Worm (Caenorhabditis elegans) whole organism, L4 larva: ENCODE measurements around the gene C34B4.5.

ENCODE experiments used
- F26F4.8 ChIP-seq: fragments of 200-800 bp; sonication (Bioruptor generic); conservative IDR thresholded peaks from 2 replicates; pipeline ENCODE4 v1.3.6; 2022; ENCODE audit warnings: missing genetic modification characterization, missing compliant biosample characterization
- F49E8.2 ChIP-seq: sonication (generic microtip); optimal IDR thresholded peaks from 2 replicates; lab custom pipeline; 2016; ENCODE audit warnings: missing compliant biosample characterization, mild to moderate bottlenecking, missing genetic modification characterization, borderline replicate concordance
- T26A8.4 ChIP-seq: fragments of 200-800 bp; sonication (Bioruptor generic); IDR thresholded peaks from 2 replicates; pipeline ENCODE4 v1.3.6; 2022; ENCODE audit warnings: missing genetic modification characterization, missing compliant biosample characterization
- Y105C5A.15 ChIP-seq: fragments of 200-800 bp; sonication (Bioruptor generic); IDR thresholded peaks from 2 replicates; pipeline ENCODE4 v1.3.6; 2022; ENCODE audit warnings: missing genetic modification characterization, missing compliant biosample characterization
- ZK337.2 ChIP-seq: fragments of 200-800 bp; sonication (Bioruptor generic); IDR thresholded peaks from 2 replicates; pipeline ENCODE4 v1.3.6; 2022; ENCODE audit warnings: missing genetic modification reagents, missing genetic modification characterization, missing compliant biosample characterization
- aha-1 ChIP-seq: fragments of 150-350 bp; peaks from one replicate; lab custom pipeline; 2014; ENCODE audit warnings: missing biosample characterization, missing genetic modification characterization
- ama-1 ChIP-seq: fragments of 150-350 bp; optimal IDR thresholded peaks from 2 replicates; lab custom pipeline; 2014; ENCODE audit warnings: inconsistent platforms, mixed read lengths
- ceh-32 ChIP-seq: sonication (generic microtip); optimal IDR thresholded peaks from 2 replicates; lab custom pipeline; 2016; ENCODE audit warnings: mild to moderate bottlenecking, missing genetic modification characterization, missing compliant biosample characterization; ENCODE audit not compliant: poor library complexity
- ceh-44 ChIP-seq: fragments of 200-800 bp; sonication (Bioruptor generic); IDR thresholded peaks from 2 replicates; pipeline ENCODE4 v1.3.6; 2022; ENCODE audit warnings: missing genetic modification reagents, missing genetic modification characterization, missing compliant biosample characterization
- ceh-62 ChIP-seq: sonication (generic microtip); optimal IDR thresholded peaks from 2 replicates; lab custom pipeline; 2017; ENCODE audit warnings: missing biosample characterization, missing genetic modification characterization
- ceh-82 ChIP-seq: sonication (generic microtip); optimal IDR thresholded peaks from 2 replicates; lab custom pipeline; 2017; ENCODE audit warnings: missing biosample characterization, missing genetic modification characterization
- daf-16 ChIP-seq, 3 experiments: sonication (generic microtip); optimal IDR thresholded peaks; 2 replicates each; lab custom pipeline; 2016 to 2017; ENCODE audit warnings: missing genetic modification characterization in 3 of 3, missing genetic modification reagents in 3 of 3, mild to moderate bottlenecking in 2 of 3, missing compliant biosample characterization in 2 of 3, missing biosample characterization in 1 of 3, moderate library complexity in 1 of 3
- dmd-6 ChIP-seq: fragments of 200-800 bp; sonication (Bioruptor generic); IDR thresholded peaks from 2 replicates; pipeline ENCODE4 v1.3.6; 2022; ENCODE audit warnings: missing genetic modification reagents, missing genetic modification characterization, missing compliant biosample characterization
- dpl-1 ChIP-seq: fragments of 150-350 bp; optimal IDR thresholded peaks from 2 replicates; lab custom pipeline; 2014; ENCODE audit warnings: missing biosample characterization, missing genetic modification reagents, missing genetic modification characterization
- dve-1 ChIP-seq: sonication (generic microtip); optimal IDR thresholded peaks from 2 replicates; lab custom pipeline; 2017; ENCODE audit warnings: antibody characterized with exemption, mild to moderate bottlenecking, missing genetic modification characterization, missing compliant biosample characterization; ENCODE audit not compliant: insufficient read depth
- fos-1 ChIP-seq: fragments of 150-350 bp; optimal IDR thresholded peaks from 2 replicates; lab custom pipeline; 2014; ENCODE audit warnings: missing biosample characterization, missing genetic modification characterization
- gei-8 ChIP-seq: fragments of 200-800 bp; sonication (Bioruptor generic); optimal IDR thresholded peaks from 2 replicates; lab custom pipeline; 2018; ENCODE audit warnings: mild to moderate bottlenecking, missing genetic modification characterization, missing compliant biosample characterization
- hif-1 ChIP-seq, 2 experiments: sonication (generic microtip); optimal IDR thresholded peaks; 2 replicates each; lab custom pipeline; 2016 to 2017; ENCODE audit warnings: missing compliant biosample characterization in 2 of 2, missing genetic modification characterization in 2 of 2, missing genetic modification reagents in 2 of 2, missing genotype in 2 of 2, mild to moderate bottlenecking in 1 of 2
- hlh-11 ChIP-seq: fragments of 200-800 bp; sonication (Bioruptor generic); optimal IDR thresholded peaks from 2 replicates; lab custom pipeline; 2018; ENCODE audit warnings: mild to moderate bottlenecking, missing genetic modification characterization, missing compliant biosample characterization
- hlh-30 ChIP-seq: sonication (generic microtip); optimal IDR thresholded peaks from 2 replicates; lab custom pipeline; 2017; ENCODE audit warnings: antibody characterized with exemption, mild to moderate bottlenecking, missing genetic modification characterization, missing compliant biosample characterization; ENCODE audit not compliant: insufficient read depth
- jun-1 ChIP-seq: fragments of 150-350 bp; optimal IDR thresholded peaks from 2 replicates; lab custom pipeline; 2014; ENCODE audit warnings: missing biosample characterization, missing genetic modification reagents, missing genetic modification characterization
- lin-38 ChIP-seq: fragments of 200-800 bp; sonication (Bioruptor generic); IDR thresholded peaks from 2 replicates; pipeline ENCODE4 v1.3.6; 2022; ENCODE audit warnings: missing genetic modification reagents, missing genetic modification characterization, missing compliant biosample characterization
- lsy-2 ChIP-seq, 2 experiments: fragments of 150-350 bp in 1 of 2; sonication (generic microtip) in 1 of 2; optimal IDR thresholded peaks; 2 replicates each; lab custom pipeline; 2014 to 2017; ENCODE audit warnings: missing biosample characterization in 2 of 2, missing genetic modification characterization in 2 of 2
- madf-9 ChIP-seq: fragments of 200-800 bp; sonication (Bioruptor generic); conservative IDR thresholded peaks from 2 replicates; pipeline ENCODE4 v1.3.6; 2022; ENCODE audit warnings: missing genetic modification reagents, missing genetic modification characterization, missing compliant biosample characterization
- mdl-1 ChIP-seq, 2 experiments: fragments of 150-350 bp in 1 of 2; sonication (generic microtip) in 1 of 2; optimal IDR thresholded peaks; 2 replicates each; lab custom pipeline; 2014 to 2017; ENCODE audit warnings: missing biosample characterization in 2 of 2, missing genetic modification characterization in 2 of 2
- mep-1 ChIP-seq: fragments of 150-350 bp; sonication (generic microtip); optimal IDR thresholded peaks from 3 replicates; lab custom pipeline; 2014; ENCODE audit warnings: missing biosample characterization, missing genetic modification characterization
- mes-2 ChIP-seq: sonication (generic microtip); optimal IDR thresholded peaks from 2 replicates; lab custom pipeline; 2016; ENCODE audit warnings: missing genotype, mild to moderate bottlenecking, missing genetic modification characterization, missing compliant biosample characterization; ENCODE audit not compliant: poor library complexity, severe bottlenecking
- mxl-3 ChIP-seq: fragments of 200-800 bp; sonication (Bioruptor generic); optimal IDR thresholded peaks from 2 replicates; lab custom pipeline; 2018; ENCODE audit warnings: mild to moderate bottlenecking, missing genetic modification characterization, missing compliant biosample characterization
- nhr-102 ChIP-seq: sonication (generic microtip); optimal IDR thresholded peaks from 2 replicates; lab custom pipeline; 2016; ENCODE audit warnings: mild to moderate bottlenecking, missing genetic modification characterization, moderate library complexity, missing compliant biosample characterization
- nhr-28 ChIP-seq: fragments of 150-350 bp; optimal IDR thresholded peaks from 2 replicates; lab custom pipeline; 2014; ENCODE audit warnings: missing biosample characterization, missing genetic modification characterization
- nhr-42 ChIP-seq: fragments of 200-800 bp; sonication (Bioruptor generic); IDR thresholded peaks from 2 replicates; pipeline ENCODE4 v1.3.6; 2022; ENCODE audit warnings: missing genetic modification characterization, missing compliant biosample characterization
- nhr-6 ChIP-seq: fragments of 150-350 bp; optimal IDR thresholded peaks from 2 replicates; lab custom pipeline; 2014; ENCODE audit warnings: missing biosample characterization, missing genetic modification characterization
- nhr-77 ChIP-seq: fragments of 150-350 bp; optimal IDR thresholded peaks from 2 replicates; lab custom pipeline; 2014; ENCODE audit warnings: missing biosample characterization, missing genetic modification characterization
- pqm-1 ChIP-seq: sonication (generic microtip); optimal IDR thresholded peaks from 2 replicates; lab custom pipeline; 2017; ENCODE audit warnings: missing biosample characterization, missing genetic modification characterization
- set-16 ChIP-seq: fragments of 200-800 bp; sonication (Bioruptor generic); IDR thresholded peaks from 2 replicates; pipeline ENCODE4 v1.3.6; 2022; ENCODE audit warnings: missing genetic modification reagents, missing genetic modification characterization, missing compliant biosample characterization
- tra-1 ChIP-seq: fragments of 200-800 bp; sonication (Bioruptor generic); IDR thresholded peaks from 2 replicates; pipeline ENCODE4 v1.3.6; 2022; ENCODE audit warnings: missing genetic modification reagents, missing genetic modification characterization, missing compliant biosample characterization
- unc-62 ChIP-seq, 3 experiments: fragments of 150-350 bp in 1 of 3; sonication (generic microtip); optimal IDR thresholded peaks in 2 of 3; peaks in 1 of 3; 1 replicate in 1 of 3; 2 replicates in 2 of 3; lab custom pipeline; 2014 to 2017; ENCODE audit warnings: missing biosample characterization in 3 of 3, missing genetic modification characterization in 3 of 3, missing genetic modification reagents in 3 of 3, missing genotype in 1 of 3
- vab-7 ChIP-seq: fragments of 200-800 bp; sonication (Bioruptor generic); IDR thresholded peaks from 2 replicates; pipeline ENCODE4 v1.3.6; 2022; ENCODE audit warnings: missing genetic modification reagents, missing genetic modification characterization, missing compliant biosample characterization
- zag-1 ChIP-seq: fragments of 150-350 bp; optimal IDR thresholded peaks from 2 replicates; lab custom pipeline; 2014; ENCODE audit warnings: missing biosample characterization, missing genetic modification characterization
- ztf-11 ChIP-seq: fragments of 150-350 bp; optimal IDR thresholded peaks from 2 replicates; lab custom pipeline; 2014; ENCODE audit warnings: missing biosample characterization, missing genetic modification characterization

C34B4.5 gene

DNA sequence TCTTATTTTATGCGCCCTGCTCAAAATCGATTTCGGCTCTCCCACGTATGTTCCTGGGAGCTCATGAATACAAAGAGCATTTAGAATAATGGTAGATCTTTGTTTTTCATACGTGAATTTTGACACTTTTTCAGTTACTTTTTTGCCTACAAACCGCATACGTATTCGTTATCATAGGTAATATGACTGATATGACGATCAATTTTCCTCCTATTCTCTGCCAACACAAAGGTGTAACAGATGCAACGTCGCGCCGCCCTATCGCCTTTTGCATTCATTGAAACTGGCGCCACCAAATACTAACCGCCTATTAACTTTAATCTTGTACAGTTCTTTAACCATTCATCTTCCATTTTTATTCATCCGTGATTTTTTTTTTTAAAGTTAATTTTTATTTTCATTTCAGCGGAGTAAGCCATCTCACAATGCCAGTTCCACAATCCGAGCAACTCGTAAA is 48.2 kb upstream of the C34B4.5 start, which contains the start of gene W07G4.5:
W07G4.5 (plus strand) TSS at position 407 of the 457 bp plus-strand sequence.
- peak in 1 of 2 experiments; percentile 29 for TF ChIP-seq mdl-1 (tag; optimal IDR thresholded peaks at IDR 0.05; lab: Kevin White, UChicago)
- peak in 1 of 2 experiments; percentile 24 for TF ChIP-seq daf-16 (GFP tag; optimal IDR thresholded peaks at IDR 0.05; lab: Kevin White, UChicago)
- TF ChIP-seq daf-16 (tag; optimal IDR thresholded peaks at IDR 0.05; lab: Kevin White, UChicago): no peak
- TF ChIP-seq fos-1: no peak
- TF ChIP-seq ceh-32 (tag; lab: Kevin White, UChicago): no peak
- no peak for TF ChIP-seq ceh-62 (tag; lab: Kevin White, UChicago)
- TF ChIP-seq nhr-28: peak; percentile 83
- TF ChIP-seq ceh-44: no peak
- TF ChIP-seq ztf-11 (tag; lab: Kevin White, UChicago): no peak
- TF ChIP-seq dve-1: peak; percentile 42
- peak; percentile 28 for TF ChIP-seq mxl-3
- peak; percentile 66 for TF ChIP-seq hlh-11
- no peak for TF ChIP-seq Y105C5A.15 (GFP tag; lab: Robert Waterston, UW)
- TF ChIP-seq pqm-1 (tag; lab: Kevin White, UChicago): peak; percentile 70
- peak; percentile 37 to 87 for TF ChIP-seq hif-1 (tag; optimal IDR thresholded peaks at IDR 0.05; lab: Kevin White, UChicago)
- TF ChIP-seq dpl-1 (GFP tag; lab: Kevin White, UChicago): no peak
- TF ChIP-seq dmd-6 (GFP tag; lab: Robert Waterston, UW): peak; percentile 65
- peak in 1 of 2 experiments; percentile 23 for TF ChIP-seq unc-62 (GFP tag; optimal IDR thresholded peaks at IDR 0.05 in 1 of 2; lab: Kevin White, UChicago)
- TF ChIP-seq unc-62 (tag; optimal IDR thresholded peaks at IDR 0.05; lab: Kevin White, UChicago): no peak
- TF ChIP-seq madf-9 (GFP tag; lab: Robert Waterston, UW): no peak
- peak; percentile 42 for TF ChIP-seq mep-1 (tag; lab: Kevin White, UChicago)
- peak; percentile 93 for TF ChIP-seq aha-1 (tag; lab: Kevin White, UChicago)
- TF ChIP-seq mes-2 (tag; lab: Kevin White, UChicago): peak; percentile 29

DNA sequence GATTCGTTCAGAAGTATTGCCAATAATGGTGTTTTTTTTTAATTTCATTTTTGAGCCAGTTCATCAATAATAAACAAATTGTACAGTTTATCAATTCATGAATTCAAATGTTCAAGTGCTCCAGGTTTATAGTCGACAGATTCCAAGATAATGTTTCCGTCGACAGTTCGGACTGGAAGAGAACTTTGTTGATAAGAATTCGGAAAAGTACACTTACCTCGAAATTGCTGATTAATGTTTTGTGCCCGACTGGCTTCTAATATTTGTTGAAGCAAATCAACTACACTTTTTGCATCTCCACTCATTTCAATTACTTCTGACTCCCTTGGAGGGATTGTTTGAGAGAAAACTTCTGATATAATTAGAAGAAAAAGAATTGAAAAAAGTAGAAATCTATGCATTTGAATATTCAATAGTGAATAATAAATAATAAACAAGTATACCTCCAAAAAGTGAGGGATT is 46.6 kb upstream of the C34B4.5 start, which contains the start of gene W07G4.8:
W07G4.8 (minus strand) TSS at position 412 of the 462 bp plus-strand sequence.
- TF ChIP-seq nhr-28 (peak; percentile 79), hlh-11 (peak; percentile 76), unc-62 (GFP tag; optimal IDR thresholded peaks at IDR 0.05 in 1 of 2; lab: Kevin White, UChicago) (peak in 1 of 2 experiments; percentile 71), unc-62 (tag; optimal IDR thresholded peaks at IDR 0.05; lab: Kevin White, UChicago) (no peak), dmd-6 (GFP tag; lab: Robert Waterston, UW) (peak; percentile 60), tra-1 (GFP tag; lab: Robert Waterston, UW) (0 out of 2 replicates have a peak, but pooled peaks have one; percentile 32), set-16 (no peak), daf-16 (GFP tag; optimal IDR thresholded peaks at IDR 0.05; lab: Kevin White, UChicago) (no peak), daf-16 (tag; optimal IDR thresholded peaks at IDR 0.05; lab: Kevin White, UChicago) (peak; percentile 85), ceh-32 (tag; lab: Kevin White, UChicago) (no peak), T26A8.4 (GFP tag; lab: Robert Waterston, UW) (no peak), madf-9 (GFP tag; lab: Robert Waterston, UW) (no peak), nhr-77 (tag; lab: Kevin White, UChicago) (peak; percentile 38), mep-1 (tag; lab: Kevin White, UChicago) (peak; percentile 30), dve-1 (peak; percentile 67), pqm-1 (tag; lab: Kevin White, UChicago) (peak; percentile 62), ama-1 (peak; percentile 73)

DNA sequence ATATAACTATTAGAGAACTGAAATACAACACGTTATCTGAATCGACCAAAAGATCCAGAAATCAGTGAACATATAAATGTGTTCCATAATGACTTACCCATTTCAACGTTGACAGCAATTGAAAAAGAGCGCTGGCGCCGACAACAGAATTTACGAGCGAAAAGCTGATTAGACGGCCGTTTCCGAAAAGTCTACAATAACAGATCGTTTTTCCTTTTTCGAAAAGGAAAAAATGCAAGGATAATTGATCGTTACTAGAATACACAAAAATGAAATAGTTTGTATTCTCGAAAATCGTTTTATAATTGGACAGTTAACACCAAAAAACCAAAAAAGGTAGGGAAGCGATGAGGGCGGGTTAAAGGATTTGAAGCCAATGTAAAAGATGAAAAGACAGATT is 42.1 kb upstream of the C34B4.5 start, which contains the start of gene srr-1:
srr-1 (minus strand) TSS at position 101 of the 400 bp plus-strand sequence.
- TF ChIP-seq ama-1 (no peak), vab-7 (GFP tag; lab: Robert Waterston, UW) (no peak)

DNA sequence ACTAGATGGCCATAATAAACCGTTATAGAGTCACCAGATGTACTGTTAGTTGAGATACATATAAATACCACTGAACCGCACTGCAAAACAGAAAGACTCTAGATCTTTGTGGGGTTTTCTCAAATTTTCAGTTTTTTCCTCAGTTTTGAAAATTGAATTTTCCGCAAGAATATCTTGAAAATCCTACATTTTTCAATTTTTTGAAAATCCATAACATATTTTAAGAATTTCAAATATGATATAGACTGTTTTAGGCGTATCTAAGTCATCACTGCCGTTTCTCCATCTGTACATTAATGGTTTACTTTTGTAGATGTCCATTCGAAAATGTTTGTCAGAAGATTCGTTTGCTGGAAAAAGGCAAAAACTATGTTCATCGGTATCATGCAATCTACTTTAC is 33.9 kb upstream of the C34B4.5 start, which contains the start of gene F42E8.1:
F42E8.1 (plus strand) TSS at position 301 of the 400 bp plus-strand sequence.
- no peak for TF ChIP-seq nhr-42 (GFP tag; lab: Robert Waterston, UW)
- no peak for TF ChIP-seq ceh-82 (tag; lab: Kevin White, UChicago)
- no peak for TF ChIP-seq nhr-102 (tag; lab: Kevin White, UChicago)
- no peak for TF ChIP-seq gei-8 (GFP tag; lab: Kevin White, UChicago)
- TF ChIP-seq nhr-6 (tag; lab: Kevin White, UChicago): no peak
- no peak for TF ChIP-seq ama-1
- no peak for TF ChIP-seq lsy-2 (tag; optimal IDR thresholded peaks at IDR 0.05; lab: Kevin White, UChicago)
- TF ChIP-seq hif-1 (tag; optimal IDR thresholded peaks at IDR 0.05; lab: Kevin White, UChicago): no peak
- no peak for TF ChIP-seq F49E8.2 (tag; lab: Kevin White, UChicago)
- no peak for TF ChIP-seq F26F4.8 (GFP tag; lab: Robert Waterston, UW)
- TF ChIP-seq jun-1 (tag; lab: Kevin White, UChicago): no peak
- no peak for TF ChIP-seq tra-1 (GFP tag; lab: Robert Waterston, UW)
- TF ChIP-seq hlh-30 (tag; lab: Kevin White, UChicago): no peak
- no peak for TF ChIP-seq set-16
- TF ChIP-seq lin-38: no peak
- no peak for TF ChIP-seq ZK337.2 (GFP tag; lab: Robert Waterston, UW)
- no peak for TF ChIP-seq zag-1 (tag; lab: Kevin White, UChicago)
